Worm (Caenorhabditis elegans) whole organism, young adult: Measurements from ENCODE around the gene mrpl-53.

Experiments used
- F33H1.4 ChIP-seq: fragments of 200-800 bp; sonication (Bioruptor generic); IDR thresholded peaks from 2 replicates; pipeline ENCODE4 v1.3.6; 2022; ENCODE audit warnings: missing genetic modification reagents, missing genetic modification characterization, missing compliant biosample characterization
- T26A5.8 ChIP-seq: sonication (generic microtip); optimal IDR thresholded peaks from 2 replicates; lab custom pipeline; 2016; ENCODE audit warnings: missing genetic modification characterization, missing compliant biosample characterization
- attf-6 ChIP-seq: fragments of 200-800 bp; sonication (Bioruptor generic); IDR thresholded peaks from 2 replicates; pipeline ENCODE4 v1.3.6; 2022; ENCODE audit warnings: missing genetic modification reagents, missing genetic modification characterization, missing compliant biosample characterization
- efl-1 ChIP-seq: fragments of 150-350 bp; optimal IDR thresholded peaks from 2 replicates; lab custom pipeline; 2014; ENCODE audit warnings: missing biosample characterization, missing genetic modification reagents, missing genetic modification characterization
- ets-4 ChIP-seq: fragments of 200-800 bp; sonication (Bioruptor generic); optimal IDR thresholded peaks from 2 replicates; lab custom pipeline; 2018; ENCODE audit warnings: mild to moderate bottlenecking, missing genetic modification characterization, missing compliant biosample characterization
- hrde-1 ChIP-seq: sonication (generic microtip); optimal IDR thresholded peaks from 2 replicates; lab custom pipeline; 2016; ENCODE audit warnings: missing genetic modification characterization, mild to moderate bottlenecking, missing compliant biosample characterization, moderate library complexity, missing genotype, missing genetic modification reagents, borderline replicate concordance
- madf-10 ChIP-seq: sonication (generic microtip); optimal IDR thresholded peaks from 2 replicates; lab custom pipeline; 2016; ENCODE audit warnings: mild to moderate bottlenecking, missing genetic modification characterization, missing compliant biosample characterization
- mxl-1 ChIP-seq: sonication (generic microtip); optimal IDR thresholded peaks from 2 replicates; lab custom pipeline; 2016; ENCODE audit warnings: missing genetic modification characterization, missing compliant biosample characterization
- nfya-1 ChIP-seq: sonication (generic microtip); optimal IDR thresholded peaks from 2 replicates; lab custom pipeline; 2017; ENCODE audit warnings: antibody characterized with exemption, missing compliant biosample characterization, missing genetic modification characterization, borderline replicate concordance; ENCODE audit not compliant: insufficient read depth
- pha-4 ChIP-seq: fragments of 150-350 bp; sonication (generic microtip); optimal IDR thresholded peaks from 2 replicates; lab custom pipeline; 2014; ENCODE audit warnings: missing biosample characterization, missing genetic modification reagents, missing genetic modification characterization

- no peak for TF ChIP-seq mxl-1 (tag; lab: Kevin White, UChicago)
- no peak for TF ChIP-seq attf-6
- TF ChIP-seq ets-4 (GFP tag; lab: Kevin White, UChicago), result no peak
- TF ChIP-seq T26A5.8 (tag; lab: Kevin White, UChicago), result no peak
- no peak for TF ChIP-seq hrde-1
- no peak for TF ChIP-seq madf-10 (tag; lab: Kevin White, UChicago)
- peak; percentile 19 for TF ChIP-seq pha-4
- TF ChIP-seq efl-1 (GFP tag; lab: Kevin White, UChicago), result no peak
- TF ChIP-seq F33H1.4 (GFP tag; lab: Robert Waterston, UW), result no peak
- no peak for TF ChIP-seq nfya-1
Measured at ce11 chrII:9607137-9607536, 9.7 kb downstream of the mrpl-53 start.
